Fruit fly (Drosophila melanogaster) whole organism, adult: ENCODE results near the gene CG13901.

Source experiments
- CG11617 ChIP-seq: fragments of 200-800 bp; sonication (Bioruptor generic); optimal IDR thresholded peaks from 2 replicates; lab custom pipeline; 2017; ENCODE audit warnings: mild to moderate bottlenecking, missing biosample characterization, missing genetic modification reagents, missing genetic modification characterization
- CG12768 ChIP-seq: fragments of 200-800 bp; sonication (Bioruptor generic); optimal IDR thresholded peaks from 2 replicates; lab custom pipeline; 2017; ENCODE audit warnings: missing biosample characterization, missing genetic modification characterization, mild to moderate bottlenecking, moderate library complexity, missing genetic modification reagents
- CG14711 ChIP-seq: fragments of 200-800 bp; sonication (Bioruptor generic); optimal IDR thresholded peaks from 2 replicates; lab custom pipeline; 2018; ENCODE audit warnings: missing biosample characterization, mild to moderate bottlenecking, missing genetic modification characterization, moderate library complexity
- CG33017 ChIP-seq: fragments of 200-800 bp; sonication (Bioruptor generic); optimal IDR thresholded peaks from 2 replicates; lab custom pipeline; 2018; ENCODE audit warnings: missing biosample characterization, mild to moderate bottlenecking, missing genetic modification characterization, moderate library complexity
- Clk ChIP-seq: fragments of 200-800 bp; sonication (Bioruptor generic); optimal IDR thresholded peaks from 2 replicates; lab custom pipeline; 2017; ENCODE audit warnings: missing biosample characterization, missing genetic modification characterization
- bab1 ChIP-seq: fragments of 200-800 bp; sonication (Bioruptor generic); optimal IDR thresholded peaks from 3 replicates; lab custom pipeline; 2019; ENCODE audit warnings: missing biosample characterization, mild to moderate bottlenecking, missing genetic modification characterization, moderate library complexity

- no peak for TF ChIP-seq CG14711 (tag; lab: Kevin White, UChicago)
- no peak for TF ChIP-seq Clk (GFP tag; lab: Kevin White, UChicago)
- TF ChIP-seq CG11617 (GFP tag; lab: Kevin White, UChicago), result no peak
- no peak for TF ChIP-seq bab1 (GFP tag; lab: Kevin White, UChicago)
- TF ChIP-seq CG33017 (tag; lab: Kevin White, UChicago), result no peak
- TF ChIP-seq CG12768 (GFP tag; lab: Kevin White, UChicago), result no peak
Observed at dm6 chr3L:820975-821598, 16.5 kb downstream of the CG13901 start.
